Fruit fly (Drosophila melanogaster) ovary, adult (tissue): Measurements from ENCODE around the gene CG42553.

Experiments
- CG17801 ChIP-seq: fragments of 200-800 bp; optimal IDR thresholded peaks from 2 replicates; lab custom pipeline; 2019; ENCODE audit warnings: missing biosample characterization, mild to moderate bottlenecking, missing genetic modification characterization, moderate library complexity; ENCODE audit not compliant: partially characterized antibody

Gene CG42553

DNA sequence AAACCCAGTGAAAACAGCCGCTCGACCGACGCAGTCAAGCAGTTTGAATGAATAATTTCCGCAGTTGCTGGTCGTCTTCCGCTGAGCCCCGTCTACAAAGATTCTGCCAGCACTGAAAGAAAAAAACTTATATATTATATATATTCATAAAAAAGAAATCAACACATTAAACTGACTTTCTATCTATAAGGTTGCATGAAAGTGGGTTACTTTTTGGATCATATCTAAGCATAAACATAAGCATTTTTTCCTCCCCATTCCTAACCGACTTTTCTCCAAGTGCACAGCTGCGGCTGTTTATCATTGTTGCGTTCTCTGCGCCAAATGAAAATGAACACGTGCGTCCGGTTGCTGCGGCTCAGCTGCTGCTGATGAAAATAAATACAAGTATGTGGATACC lies 13.6 kb upstream of the CG42553 start:
- peak; percentile 64 for TF ChIP-seq CG17801 (GFP tag; lab: Kevin White, UChicago)

DNA sequence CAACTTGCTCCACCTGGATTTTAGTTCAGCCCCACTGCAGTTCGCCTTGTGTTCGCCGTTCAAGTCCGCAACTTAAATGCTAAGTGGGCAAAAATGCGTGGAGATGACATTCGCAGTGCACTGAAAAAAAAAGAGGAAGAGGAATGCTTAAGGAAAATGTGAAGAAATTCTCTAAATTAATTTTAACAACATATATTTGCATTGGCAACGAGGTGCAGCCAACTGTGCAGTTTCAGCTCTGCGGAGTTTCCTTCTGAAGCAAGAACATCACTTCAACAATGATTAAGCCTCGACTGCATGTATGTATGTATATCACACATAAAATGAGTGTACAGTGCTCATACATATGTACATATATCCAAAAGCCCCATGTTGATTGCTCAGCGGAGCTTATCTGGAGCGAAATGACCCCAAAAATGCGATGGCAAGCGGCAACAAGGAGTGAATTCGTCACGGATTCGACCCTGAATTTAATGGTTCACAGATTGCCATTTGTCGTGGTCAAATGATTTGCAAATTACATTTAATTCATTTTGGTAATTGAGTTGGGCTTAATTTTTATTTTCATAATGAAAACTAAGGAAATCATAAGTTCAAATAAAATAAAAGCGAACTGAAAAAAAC lies 12.8 kb upstream of the CG42553 start:
- no peak for TF ChIP-seq CG17801 (GFP tag; lab: Kevin White, UChicago)

DNA sequence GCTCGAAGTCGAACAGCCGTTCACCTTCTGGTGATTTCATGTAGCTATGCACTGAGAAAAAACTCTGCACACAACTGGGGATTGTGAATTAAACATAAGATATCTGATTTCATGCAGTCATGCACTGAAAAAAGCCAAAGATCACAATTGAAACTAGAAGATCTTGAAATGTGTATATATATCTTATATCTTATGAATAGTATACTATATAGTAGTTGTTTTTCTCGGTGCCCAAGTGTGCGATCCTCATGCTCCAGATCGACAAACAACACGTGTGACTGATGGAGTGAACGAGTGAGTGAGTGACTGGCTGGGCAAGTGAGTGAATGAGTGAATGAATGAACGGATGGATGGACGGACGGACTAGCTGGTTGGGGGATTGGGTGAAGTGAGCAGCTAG lies 11.9 kb upstream of the CG42553 start:
- TF ChIP-seq CG17801 (GFP tag; lab: Kevin White, UChicago), result no peak

DNA sequence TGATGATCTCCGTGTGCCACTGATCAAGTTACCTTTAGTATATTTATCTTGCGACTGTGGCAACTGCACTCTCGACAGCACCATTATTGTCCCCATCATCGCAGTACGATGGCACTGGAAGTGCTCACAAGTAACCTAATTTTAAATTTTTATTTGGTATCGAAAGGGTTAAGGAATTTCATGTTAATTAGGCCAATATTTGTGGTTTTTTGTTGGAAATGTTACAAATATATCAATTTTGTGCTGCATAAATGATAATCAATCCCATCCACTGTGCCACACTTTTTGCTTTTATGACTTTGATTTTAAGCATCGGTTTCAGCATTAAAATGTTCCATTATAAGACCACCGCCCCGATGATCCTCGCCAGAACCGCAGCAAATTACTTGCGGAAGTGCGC lies 11.3 kb upstream of the CG42553 start:
- TF ChIP-seq CG17801 (GFP tag; lab: Kevin White, UChicago), result no peak

DNA sequence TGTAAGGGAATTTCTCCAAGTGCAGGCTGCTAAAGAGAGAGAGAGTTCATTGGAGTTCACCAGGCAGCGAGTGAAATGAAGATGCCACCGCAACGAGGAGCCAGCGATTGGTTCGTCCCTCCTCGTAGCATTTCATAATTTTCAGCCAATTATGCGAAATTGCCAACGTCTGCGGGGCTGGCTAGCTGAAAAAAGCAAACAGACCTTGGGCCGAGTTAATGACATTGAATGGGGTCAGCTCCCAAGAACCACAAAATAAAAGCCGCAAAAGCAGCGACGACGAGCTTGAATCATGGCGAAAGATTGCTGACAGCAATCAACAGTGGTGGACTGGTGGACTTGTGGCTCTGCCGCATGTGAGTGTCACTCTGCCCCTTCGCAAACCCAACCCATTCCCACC lies 10.3 kb upstream of the CG42553 start:
- peak; percentile 8 for TF ChIP-seq CG17801 (GFP tag; lab: Kevin White, UChicago)

DNA sequence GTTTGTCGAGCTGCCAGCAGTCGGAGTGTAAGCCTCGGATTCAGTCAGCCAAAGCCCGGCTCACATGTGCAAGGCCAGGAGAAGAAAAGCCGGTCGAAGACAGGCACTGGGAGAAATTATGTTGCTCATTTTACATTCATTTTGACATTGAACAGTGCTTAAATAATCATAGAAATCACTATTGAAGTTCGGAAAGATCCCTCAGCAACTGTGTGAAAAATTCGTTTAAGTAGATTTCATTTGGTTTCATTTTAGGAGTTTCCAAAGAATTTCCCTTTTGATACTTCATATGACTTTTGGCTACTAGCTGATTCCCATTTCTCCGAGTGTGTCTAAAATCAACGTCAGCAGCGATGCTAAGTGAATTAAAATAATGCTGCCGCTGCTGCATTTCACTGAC lies 9.4 kb upstream of the CG42553 start:
- peak; percentile 71 for TF ChIP-seq CG17801 (GFP tag; lab: Kevin White, UChicago)

DNA sequence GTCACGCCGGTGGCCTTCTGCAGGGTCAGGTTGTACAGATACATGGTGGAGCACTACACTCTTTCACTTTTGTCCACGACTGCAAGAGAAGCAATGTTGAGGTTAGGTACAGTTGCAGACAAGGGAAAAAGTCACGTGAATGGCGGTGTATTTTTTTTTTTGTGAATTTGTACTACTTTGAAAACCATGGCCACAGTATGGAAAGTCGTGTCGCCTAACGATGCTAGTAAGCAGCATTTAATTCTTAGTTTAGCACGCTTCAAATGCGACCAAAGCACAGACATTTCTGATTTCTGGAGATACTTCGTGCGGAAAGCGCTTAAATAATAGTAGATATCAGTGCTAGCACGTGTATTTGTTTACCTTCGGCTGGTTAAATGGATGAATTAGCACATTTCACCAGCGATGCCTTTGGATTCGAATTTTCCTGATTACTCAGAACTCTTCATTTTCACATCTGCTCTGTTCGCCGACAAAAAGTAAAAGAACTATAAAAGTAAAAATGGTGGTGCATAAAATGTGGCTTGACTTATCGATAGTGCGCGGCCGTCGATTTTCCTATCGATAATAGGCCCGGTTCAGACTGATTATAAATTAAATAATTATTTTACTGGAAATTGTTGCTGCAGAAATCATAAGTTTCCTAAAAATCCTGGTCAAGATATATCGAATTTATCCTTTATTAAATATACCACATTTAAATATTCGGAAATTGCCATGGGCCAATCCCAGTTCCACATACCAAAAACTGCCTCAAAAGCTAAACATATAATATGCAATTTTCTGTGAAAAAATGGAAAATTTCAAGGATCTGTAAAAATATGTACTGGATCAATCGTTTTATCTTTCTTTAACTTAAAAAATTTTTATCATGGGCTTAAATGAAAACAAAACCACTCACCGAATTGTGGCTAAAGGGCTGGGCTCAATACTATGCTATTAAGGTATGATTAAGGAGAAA lies 716 bp upstream of the CG42553 start, which contains the start of gene Sf3b3:
Gene Sf3b3 (minus strand): TSS at position 489 of the 961 bp plus-strand sequence.
- peak; percentile 61 for TF ChIP-seq CG17801 (GFP tag; lab: Kevin White, UChicago)

DNA sequence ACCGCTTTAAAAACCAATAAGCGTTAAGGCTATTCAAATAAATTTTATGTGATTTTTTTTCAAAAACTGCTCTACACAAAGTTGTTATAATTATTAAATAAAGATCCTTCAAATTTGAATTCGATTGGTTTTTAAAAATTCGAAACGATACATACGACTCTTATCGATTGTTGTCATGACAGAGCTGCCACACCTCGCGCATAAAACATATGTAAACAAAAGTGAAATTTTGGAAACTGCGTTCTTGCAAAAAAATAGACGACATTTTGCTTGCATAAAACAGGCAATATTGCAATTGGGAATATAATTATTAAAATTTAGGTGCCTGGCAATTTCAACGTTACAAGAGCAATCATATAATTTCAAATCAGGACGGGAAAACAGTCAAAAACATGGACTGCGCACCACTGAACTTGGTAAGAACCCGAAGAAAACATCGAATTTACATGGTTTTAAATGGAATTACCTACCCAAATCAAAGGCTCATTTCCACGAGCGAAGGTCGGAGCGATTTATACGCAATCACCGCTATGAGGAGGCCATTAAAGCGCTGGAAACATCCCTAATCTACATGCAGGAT lies 1.7 kb downstream of the CG42553 start, which contains the start of gene CG42554:
Gene CG42554 (plus strand): TSS at position 229 of the 580 bp plus-strand sequence.
- TF ChIP-seq CG17801 (GFP tag; lab: Kevin White, UChicago), result no peak

DNA sequence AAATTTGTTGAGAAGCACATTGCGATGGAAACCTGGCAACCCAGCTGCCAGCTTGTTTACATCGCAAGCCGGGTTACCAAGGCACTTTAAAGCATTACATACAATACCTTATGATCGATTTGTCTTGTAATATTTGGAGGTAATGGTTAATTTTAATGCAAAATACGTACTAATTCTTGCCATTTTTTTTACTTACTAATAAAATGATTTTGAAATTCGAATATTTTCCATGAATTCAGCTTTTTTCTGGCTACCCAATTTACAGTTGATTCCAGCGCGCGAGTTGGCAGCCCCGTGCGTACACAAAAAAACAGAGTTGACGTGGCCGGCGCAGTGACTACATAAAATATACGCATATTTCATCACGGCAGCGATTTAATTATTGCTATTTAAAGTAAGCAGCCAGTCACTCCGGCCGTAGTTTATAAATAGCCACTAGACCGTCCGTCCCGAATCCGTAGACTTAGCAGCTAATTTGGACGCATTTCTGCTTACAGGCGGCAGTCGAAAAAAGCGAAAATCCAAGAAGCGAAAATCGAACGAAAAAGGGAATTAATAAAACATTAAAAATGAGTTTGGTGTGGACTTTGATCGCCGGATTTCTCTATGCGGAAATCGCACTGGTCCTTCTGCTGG lies 3.8 kb downstream of the CG42553 start, which contains the start of the genes CG13901 and CG13887:
Gene CG13901 (minus strand): TSS at position 270 of the 636 bp plus-strand sequence.
Gene CG13887 (plus strand): TSS at position 310 of the 636 bp plus-strand sequence.
- peak; percentile 93 for TF ChIP-seq CG17801 (GFP tag; lab: Kevin White, UChicago)

DNA sequence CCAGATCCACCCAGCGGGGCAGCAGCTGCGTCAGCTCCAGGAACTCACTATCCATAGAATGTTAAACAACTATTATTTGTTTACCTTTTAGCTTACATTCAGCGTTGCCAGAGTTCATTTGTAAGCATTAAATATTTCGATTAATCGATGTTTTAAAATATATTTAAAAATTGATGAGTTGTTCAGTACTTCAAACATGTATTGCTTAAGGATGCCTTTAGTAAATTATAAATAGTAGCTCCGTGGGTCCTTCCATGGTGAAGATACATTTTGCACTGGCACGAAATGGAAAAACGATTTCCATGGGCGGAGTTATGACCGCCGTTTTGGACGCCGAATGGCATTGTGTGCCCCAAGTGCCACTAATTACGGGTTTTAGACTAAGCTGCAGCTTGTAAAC lies 7.4 kb downstream of the CG42553 start, which contains the start of the genes JMJD5 and Gr61a:
Gene JMJD5 (minus strand): TSS at position 101 of the 400 bp plus-strand sequence.
Gene Gr61a (plus strand): TSS at position 192 of the 400 bp plus-strand sequence.
- TF ChIP-seq CG17801 (GFP tag; lab: Kevin White, UChicago), result no peak

DNA sequence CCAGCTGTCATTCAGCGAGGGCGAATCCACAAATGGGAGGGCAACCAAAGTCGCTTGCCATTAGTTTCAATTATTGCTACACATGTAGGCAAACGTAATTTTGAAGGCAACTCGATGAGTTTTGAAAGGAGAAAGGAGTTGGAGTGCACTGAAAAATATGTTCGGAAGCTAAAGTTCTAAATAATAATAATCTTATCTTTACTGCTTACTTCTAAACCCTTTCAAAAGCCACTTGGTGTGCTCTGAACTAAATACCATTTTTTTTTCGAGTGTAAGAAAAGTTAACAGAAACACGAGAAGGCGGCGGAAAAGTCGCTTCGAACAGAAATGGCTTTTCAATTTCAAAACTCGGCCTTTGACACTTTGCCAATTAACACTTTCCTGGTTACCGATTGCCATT lies 9.7 kb downstream of the CG42553 start, which contains the start of gene Cep290:
Gene Cep290 (plus strand): TSS at position 301 of the 400 bp plus-strand sequence.
- no peak for TF ChIP-seq CG17801 (GFP tag; lab: Kevin White, UChicago)

DNA sequence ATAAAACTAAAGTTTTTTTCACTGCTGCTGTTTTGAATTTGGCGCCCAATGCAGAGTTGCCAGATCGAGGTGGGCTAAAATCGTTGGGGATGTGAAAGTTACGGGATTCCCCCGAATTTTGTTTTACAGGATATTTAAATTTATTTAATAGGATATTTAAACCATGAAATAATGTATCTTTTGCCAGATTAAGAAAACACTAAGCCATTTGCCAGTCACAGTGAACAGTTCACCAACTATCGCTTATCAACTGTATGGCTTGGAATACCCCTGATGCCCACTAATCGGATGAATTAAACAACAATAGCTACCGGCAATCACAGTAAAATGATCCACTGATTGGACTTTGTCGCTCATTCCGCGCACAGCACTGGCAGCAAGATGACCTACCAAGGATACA lies 17.2 kb downstream of the CG42553 start, which contains the start of gene Dci:
Gene Dci (plus strand): TSS at position 286 of the 400 bp plus-strand sequence.
- TF ChIP-seq CG17801 (GFP tag; lab: Kevin White, UChicago), result peak; percentile 33

DNA sequence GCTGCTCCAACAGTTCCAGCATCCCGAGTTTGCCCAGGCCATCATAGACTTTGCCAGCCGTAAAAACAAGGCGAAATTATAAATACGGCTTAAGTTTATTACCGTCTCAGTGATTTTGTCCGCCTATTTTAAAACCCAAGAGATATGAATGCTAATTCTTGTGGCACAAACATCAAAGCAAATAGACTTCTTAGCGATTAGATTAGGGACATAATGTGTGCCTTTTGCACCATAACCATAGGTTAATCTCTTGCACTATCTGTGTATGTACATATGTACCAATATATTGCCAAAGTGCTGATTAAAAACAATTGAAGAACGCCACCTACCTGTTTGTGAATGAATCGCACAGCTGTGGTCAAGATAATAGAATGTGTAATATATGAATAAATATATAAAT lies 18.4 kb downstream of the CG42553 start:
- no peak for TF ChIP-seq CG17801 (GFP tag; lab: Kevin White, UChicago)
